Worm (Caenorhabditis elegans): ENCODE measurements around the gene F08D12.15.

F08D12.15 gene

DNA sequence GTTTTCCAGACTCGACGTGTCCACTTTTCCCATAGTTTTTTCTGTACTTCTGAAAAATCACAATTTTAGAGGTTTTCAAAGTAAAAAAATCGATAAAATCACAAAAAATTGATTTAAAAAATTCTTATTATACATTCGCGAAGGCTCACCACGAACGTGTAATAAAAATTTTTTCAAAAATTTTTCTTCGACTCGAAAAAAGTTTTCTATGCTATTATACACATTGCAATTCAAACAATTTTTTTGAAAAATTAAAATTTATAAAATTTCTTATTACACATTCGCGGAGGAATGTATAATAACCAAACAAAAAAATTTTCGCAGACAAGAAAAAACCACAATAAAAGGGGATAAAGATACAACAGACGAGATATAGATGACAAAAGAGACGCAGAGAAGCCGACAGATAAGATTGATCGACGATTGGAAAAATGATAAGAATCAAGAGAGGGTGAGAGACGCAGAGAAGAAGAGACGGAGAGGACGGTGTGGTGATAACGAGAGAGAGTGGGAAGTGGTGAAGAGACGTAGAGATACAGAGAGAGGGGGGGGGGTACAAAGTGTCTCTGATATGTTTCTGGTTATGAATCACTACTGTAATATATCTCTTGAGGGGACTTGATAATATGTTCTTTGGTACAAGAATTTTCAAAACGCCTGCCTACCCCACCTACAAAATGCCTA lies 34.3 kb downstream of the F08D12.15 start, which contains the start of gene nhr-119 (continued):
- TF ChIP-seq hmg-20 (GFP tag; IDR thresholded peaks at IDR 0.05) (no peak), akir-1 (GFP tag; optimal IDR thresholded peaks at IDR 0.05) (no peak), F52B5.7 (tag; optimal IDR thresholded peaks at IDR 0.05) (no peak), him-1 (tag; optimal IDR thresholded peaks at IDR 0.05) (no peak), F37B4.10 (GFP tag; IDR thresholded peaks at IDR 0.05) (no peak), ceh-100 (GFP tag; IDR thresholded peaks at IDR 0.05) (no peak), ceh-27 (GFP tag; optimal IDR thresholded peaks at IDR 0.05) (no peak), egl-18 (GFP tag; IDR thresholded peaks at IDR 0.05) (no peak), let-526 (GFP tag; IDR thresholded peaks at IDR 0.05) (no peak), repo-1 (tag; optimal IDR thresholded peaks at IDR 0.05) (no peak), rpc-1 (optimal IDR thresholded peaks at IDR 0.05) (no peak), rpc-1 (tag; optimal IDR thresholded peaks at IDR 0.05) (no peak), hsf-1 (GFP tag; IDR thresholded peaks at IDR 0.05) (no peak), rcor-1 (GFP tag; IDR thresholded peaks at IDR 0.05) (no peak), lsy-27 (tag; optimal IDR thresholded peaks at IDR 0.05; ENCODE audit: borderline replicate concordance, insufficient read depth) (no peak), nfya-1 (tag; optimal IDR thresholded peaks at IDR 0.05; ENCODE audit: borderline replicate concordance, insufficient read depth) (no peak), Y67H2A.10 (GFP tag; conservative IDR thresholded peaks at IDR 0.05) (no peak), Y56A3A.18 (GFP tag; IDR thresholded peaks at IDR 0.05) (no peak), ztf-26 (tag; optimal IDR thresholded peaks at IDR 0.05) (peak; percentile 61), K12H6.12 (tag; optimal IDR thresholded peaks at IDR 0.05) (no peak), T07F8.4 (tag; optimal IDR thresholded peaks at IDR 0.05) (no peak), cebp-2 (GFP tag; IDR thresholded peaks at IDR 0.05) (no peak), dox-1 (GFP tag; IDR thresholded peaks at IDR 0.05) (peak; percentile 48; the same call in 1 of the 2 replicates), efl-1 (GFP tag; optimal IDR thresholded peaks at IDR 0.05) (no peak), mes-4 (tag; optimal IDR thresholded peaks at IDR 0.05) (no peak), snpc-3.4 (tag; optimal IDR thresholded peaks at IDR 0.05) (no peak), bed-2 (GFP tag; IDR thresholded peaks at IDR 0.05) (no peak), athp-1 (tag; optimal IDR thresholded peaks at IDR 0.05) (no peak), hlh-12 (tag; optimal IDR thresholded peaks at IDR 0.05) (no peak), pha-4 (tag; optimal IDR thresholded peaks at IDR 0.05) (no peak), mcd-1 (GFP tag; IDR thresholded peaks at IDR 0.05) (peak; percentile 57), hlh-26 (GFP tag; conservative IDR thresholded peaks at IDR 0.05) (no peak), sea-2 (GFP tag; IDR thresholded peaks at IDR 0.05) (no peak), zim-3 (tag; optimal IDR thresholded peaks at IDR 0.05) (no peak), fkh-3 (tag; optimal IDR thresholded peaks at IDR 0.05) (no peak), lin-35 (GFP tag; optimal IDR thresholded peaks at IDR 0.05) (peak in 1 of 3 experiments; percentile 41), egrh-3 (GFP tag; IDR thresholded peaks at IDR 0.05) (peak; percentile 66), T26A5.8 (tag; optimal IDR thresholded peaks at IDR 0.05) (no peak), rec-8 (tag; optimal IDR thresholded peaks at IDR 0.05) (no peak)

DNA sequence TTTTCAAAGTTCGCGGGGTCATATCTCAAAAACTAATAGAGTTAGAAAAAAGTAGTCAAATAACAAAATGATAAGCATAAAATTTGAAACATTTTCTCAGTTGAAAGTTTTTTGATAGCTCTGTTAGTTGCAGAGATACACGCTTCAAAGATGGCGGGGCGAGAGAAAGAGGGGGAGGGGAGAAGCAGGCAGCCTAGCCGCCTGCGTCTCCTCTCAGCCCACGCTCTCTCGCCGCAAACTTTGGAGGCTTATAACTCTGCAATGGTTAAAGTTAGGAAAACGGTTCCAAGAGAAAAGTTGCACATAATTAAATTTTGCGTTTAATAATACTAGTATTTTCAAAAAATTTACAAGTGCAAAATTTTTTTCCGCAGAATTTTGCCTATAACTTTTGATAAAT lies 35.3 kb downstream of the F08D12.15 start:
- TF ChIP-seq ztf-18 (tag; optimal IDR thresholded peaks at IDR 0.05) (no peak), zfh-2 (GFP tag; conservative IDR thresholded peaks at IDR 0.05) (peak; percentile 58; the same call in 1 of the 2 replicates), hmg-1.2 (GFP tag; IDR thresholded peaks at IDR 0.05) (peak; percentile 55)

All from whole organism, young adult.